Worm (Caenorhabditis elegans) whole organism, mixed stage, embryonic: ENCODE results near the gene ZK177.12.

Experiments
- bed-3 ChIP-seq: fragments of 200-800 bp; sonication (Bioruptor generic); optimal IDR thresholded peaks from 3 replicates; lab custom pipeline; 2018; ENCODE audit warnings: mild to moderate bottlenecking, missing genetic modification characterization, moderate library complexity, missing compliant biosample characterization
- ceh-39 ChIP-seq: fragments of 150-350 bp; optimal IDR thresholded peaks from 2 replicates; lab custom pipeline; 2014; ENCODE audit warnings: missing biosample characterization, missing genetic modification characterization
- ceh-43 ChIP-seq: fragments of 200-800 bp; sonication (Bioruptor generic); optimal IDR thresholded peaks from 2 replicates; lab custom pipeline; 2018; ENCODE audit warnings: mild to moderate bottlenecking, missing genetic modification characterization, moderate library complexity, missing compliant biosample characterization
- ceh-83 ChIP-seq: fragments of 200-800 bp; sonication (Bioruptor generic); optimal IDR thresholded peaks from 2 replicates; lab custom pipeline; 2018; ENCODE audit warnings: mild to moderate bottlenecking, missing genetic modification characterization, missing compliant biosample characterization
- ces-1 ChIP-seq: fragments of 150-350 bp; optimal IDR thresholded peaks from 2 replicates; lab custom pipeline; 2014; ENCODE audit warnings: missing biosample characterization, missing genetic modification reagents, missing genetic modification characterization
- cnd-1 ChIP-seq: fragments of 200-800 bp; sonication (Bioruptor generic); optimal IDR thresholded peaks from 2 replicates; lab custom pipeline; 2018; ENCODE audit warnings: mild to moderate bottlenecking, missing genetic modification characterization, missing compliant biosample characterization
- drap-1 ChIP-seq: fragments of 200-800 bp; sonication (Bioruptor generic); optimal IDR thresholded peaks from 3 replicates; lab custom pipeline; 2018; ENCODE audit warnings: mild to moderate bottlenecking, missing genetic modification characterization, missing compliant biosample characterization
- elt-1 ChIP-seq: sonication (generic microtip); optimal IDR thresholded peaks from 2 replicates; lab custom pipeline; 2017; ENCODE audit warnings: missing genetic modification characterization, mild to moderate bottlenecking, missing compliant biosample characterization, antibody characterized with exemption, moderate library complexity, borderline replicate concordance; ENCODE audit not compliant: insufficient read depth
- elt-3 ChIP-seq: fragments of 150-350 bp; optimal IDR thresholded peaks from 2 replicates; lab custom pipeline; 2014; ENCODE audit warnings: missing biosample characterization, missing genetic modification characterization
- ham-2 ChIP-seq: fragments of 200-800 bp; sonication (Bioruptor generic); optimal IDR thresholded peaks from 2 replicates; lab custom pipeline; 2018; ENCODE audit warnings: mild to moderate bottlenecking, missing genetic modification characterization, missing compliant biosample characterization
- hlh-1 ChIP-seq: fragments of 150-350 bp; optimal IDR thresholded peaks from 2 replicates; lab custom pipeline; 2014; ENCODE audit warnings: missing biosample characterization, missing genetic modification reagents, missing genetic modification characterization
- lin-13 ChIP-seq: fragments of 150-350 bp; optimal IDR thresholded peaks from 2 replicates; lab custom pipeline; 2014; ENCODE audit warnings: missing biosample characterization, missing genetic modification characterization
- lin-32 ChIP-seq: fragments of 200-800 bp; sonication (Bioruptor generic); optimal IDR thresholded peaks from 2 replicates; lab custom pipeline; 2018; ENCODE audit warnings: mild to moderate bottlenecking, missing genetic modification characterization, missing compliant biosample characterization
- mab-5 ChIP-seq: fragments of 150-350 bp; optimal IDR thresholded peaks from 2 replicates; lab custom pipeline; 2014; ENCODE audit warnings: missing biosample characterization, missing genetic modification characterization
- mep-1 ChIP-seq: fragments of 150-350 bp; optimal IDR thresholded peaks from 2 replicates; lab custom pipeline; 2017; ENCODE audit warnings: missing biosample characterization, missing genetic modification reagents, missing genetic modification characterization, inconsistent platforms
- mls-2 ChIP-seq: sonication (generic microtip); optimal IDR thresholded peaks from 2 replicates; lab custom pipeline; 2016; ENCODE audit warnings: mild to moderate bottlenecking, missing genetic modification characterization, moderate library complexity, missing compliant biosample characterization
- nhr-2 ChIP-seq: fragments of 150-350 bp; optimal IDR thresholded peaks from 2 replicates; lab custom pipeline; 2014; ENCODE audit warnings: missing biosample characterization, missing genetic modification characterization
- nhr-237 ChIP-seq: fragments of 150-350 bp; optimal IDR thresholded peaks from 2 replicates; lab custom pipeline; 2014; ENCODE audit warnings: missing biosample characterization, missing genetic modification characterization
- nhr-76 ChIP-seq: sonication (generic microtip); optimal IDR thresholded peaks from 2 replicates; lab custom pipeline; 2017; ENCODE audit warnings: missing biosample characterization, missing genetic modification characterization
- pha-4 ChIP-seq: fragments of 150-350 bp; optimal IDR thresholded peaks from 2 replicates; lab custom pipeline; 2018; ENCODE audit warnings: missing biosample characterization, missing genetic modification reagents, missing genetic modification characterization
- sem-2 ChIP-seq: fragments of 200-800 bp; sonication (Bioruptor generic); optimal IDR thresholded peaks from 2 replicates; lab custom pipeline; 2018; ENCODE audit warnings: mild to moderate bottlenecking, missing genetic modification characterization, missing compliant biosample characterization
- sptf-1 ChIP-seq: sonication (generic microtip); optimal IDR thresholded peaks from 2 replicates; lab custom pipeline; 2017; ENCODE audit warnings: mild to moderate bottlenecking, missing genetic modification characterization, moderate library complexity, missing compliant biosample characterization
- tbx-8 ChIP-seq: fragments of 200-800 bp; sonication (Bioruptor generic); optimal IDR thresholded peaks from 2 replicates; lab custom pipeline; 2018; ENCODE audit warnings: mild to moderate bottlenecking, missing genetic modification characterization, moderate library complexity, missing compliant biosample characterization
- unc-120 ChIP-seq: sonication (generic microtip); optimal IDR thresholded peaks from 2 replicates; lab custom pipeline; 2017; ENCODE audit warnings: missing genetic modification characterization, missing compliant biosample characterization; ENCODE audit not compliant: poor library complexity, severe bottlenecking
- unc-39 ChIP-seq: fragments of 150-350 bp; optimal IDR thresholded peaks from 2 replicates; lab custom pipeline; 2014; ENCODE audit warnings: missing biosample characterization, missing genetic modification characterization
- unc-62 ChIP-seq: fragments of 150-350 bp; optimal IDR thresholded peaks from 2 replicates; lab custom pipeline; 2014; ENCODE audit warnings: missing biosample characterization, missing genetic modification reagents, missing genetic modification characterization
- zip-8 ChIP-seq: fragments of 150-350 bp; optimal IDR thresholded peaks from 2 replicates; lab custom pipeline; 2014; ENCODE audit warnings: missing biosample characterization, missing genetic modification characterization

Gene ZK177.12

DNA sequence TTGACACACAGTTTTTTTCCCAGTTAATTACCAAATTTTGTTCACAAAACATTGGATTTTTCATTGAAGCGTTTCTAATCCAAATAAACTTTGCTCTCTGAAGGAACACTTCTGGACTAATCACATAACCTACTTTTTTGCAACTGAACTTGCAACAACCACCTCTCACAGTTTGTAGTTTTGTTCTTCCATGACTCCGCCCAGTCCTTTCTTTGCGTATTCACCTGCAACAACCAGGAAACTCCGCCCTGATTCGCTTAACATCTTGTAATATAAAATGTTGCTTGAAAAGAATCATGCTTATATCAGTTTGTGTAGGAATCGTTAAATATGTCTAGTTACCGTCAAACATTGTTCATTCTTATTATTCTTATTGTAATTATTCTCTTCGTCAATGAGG, 34.9 kb downstream of the ZK177.12 start, which contains the start of gene ins-11:
Gene ins-11, plus strand, starts transcription at position 301 of the 400 bp plus-strand sequence.
- TF ChIP-seq mab-5 (tag; lab: Kevin White, UChicago) (no peak), nhr-76 (tag; lab: Kevin White, UChicago) (no peak), lin-32 (no peak), nhr-237 (tag; lab: Kevin White, UChicago) (no peak), sem-2 (GFP tag; lab: Kevin White, UChicago) (no peak), drap-1 (GFP tag; lab: Kevin White, UChicago) (no peak), ceh-83 (GFP tag; lab: Kevin White, UChicago) (no peak), bed-3 (GFP tag; lab: Kevin White, UChicago) (no peak), ham-2 (GFP tag; lab: Kevin White, UChicago) (no peak), tbx-8 (GFP tag; lab: Kevin White, UChicago) (no peak), zip-8 (tag; lab: Kevin White, UChicago) (no peak), nhr-2 (tag; lab: Kevin White, UChicago) (no peak)

DNA sequence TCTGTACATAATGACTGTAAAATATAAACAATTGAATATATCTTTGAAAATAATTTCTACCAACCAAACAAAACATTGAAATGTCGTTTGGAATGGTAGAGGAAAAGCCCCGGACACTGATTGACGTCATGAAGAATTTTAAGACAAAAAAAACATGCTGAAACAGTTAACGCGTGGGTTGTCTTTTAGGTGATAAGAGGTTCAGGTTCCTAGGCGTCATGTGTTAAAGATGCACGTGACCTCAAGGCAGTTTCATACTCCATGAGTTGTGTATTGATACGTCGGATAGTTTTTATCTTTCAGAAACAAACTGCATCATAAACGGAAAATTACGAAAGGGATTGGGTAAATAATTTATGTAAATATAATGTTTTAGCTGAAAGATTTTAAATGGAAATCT, 35.6 kb downstream of the ZK177.12 start:
- no peak for TF ChIP-seq mep-1
- no peak for TF ChIP-seq lin-13
- TF ChIP-seq lin-32: no peak
- no peak for TF ChIP-seq nhr-2 (tag; lab: Kevin White, UChicago)
- no peak for TF ChIP-seq cnd-1 (tag; lab: Kevin White, UChicago)

DNA sequence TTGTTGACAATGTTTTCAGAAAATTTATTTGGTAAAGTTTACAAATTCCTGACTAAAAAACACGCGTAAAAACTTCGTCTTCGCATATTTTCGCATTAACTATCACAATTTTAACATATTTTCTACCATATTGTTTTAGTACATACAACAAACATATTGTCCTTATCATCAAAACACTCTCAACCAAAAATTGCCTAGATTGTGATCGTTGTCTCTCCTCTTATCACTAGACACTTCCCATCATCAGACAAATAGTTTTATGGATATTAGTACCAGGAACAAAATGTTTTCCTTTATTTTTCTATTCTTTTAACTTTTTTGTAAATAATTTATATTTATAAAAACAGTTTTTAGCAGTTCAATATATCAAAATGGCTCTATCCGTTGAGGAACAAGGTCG, 39.9 kb downstream of the ZK177.12 start, which contains the start of gene C17C3.3:
Gene C17C3.3, plus strand, starts transcription at position 346 of the 400 bp plus-strand sequence.
- no peak for TF ChIP-seq mep-1
- TF ChIP-seq unc-120 (tag; lab: Kevin White, UChicago): no peak
- no peak for TF ChIP-seq pha-4 (tag; lab: Kevin White, UChicago)
- no peak for TF ChIP-seq unc-62

DNA sequence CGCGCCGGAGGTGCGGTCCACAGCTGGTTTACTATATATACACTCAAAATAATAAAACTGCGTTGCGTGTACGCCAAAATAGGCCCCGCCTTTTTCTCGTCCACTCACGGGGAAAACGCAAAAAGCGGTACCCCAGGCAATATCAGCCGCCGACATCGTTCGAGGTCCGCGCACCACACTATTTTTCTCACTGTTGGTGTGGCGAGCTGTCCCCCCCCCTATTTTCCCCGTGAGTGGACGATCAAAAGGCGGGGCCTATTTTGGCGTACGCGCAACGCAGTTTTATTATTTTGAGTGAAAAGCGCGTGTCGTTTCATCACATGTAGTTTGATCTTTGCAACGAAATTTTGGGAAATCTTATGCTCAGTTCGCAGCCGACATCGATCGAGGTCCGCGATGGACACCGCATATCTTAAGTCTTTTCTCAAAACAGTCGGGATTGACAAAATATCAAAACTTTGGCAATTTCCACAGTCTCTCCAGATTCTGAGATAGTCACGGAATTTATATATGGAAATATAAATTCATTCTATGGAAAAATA, 43.6 kb downstream of the ZK177.12 start:
- TF ChIP-seq ces-1 (GFP tag; lab: Kevin White, UChicago): no peak
- no peak for TF ChIP-seq sptf-1 (tag; lab: Kevin White, UChicago)
- TF ChIP-seq ceh-43 (GFP tag; lab: Kevin White, UChicago): no peak
- TF ChIP-seq lin-13: no peak
- TF ChIP-seq hlh-1 (tag; lab: Kevin White, UChicago): no peak
- TF ChIP-seq unc-39 (tag; lab: Kevin White, UChicago): no peak
- no peak for TF ChIP-seq ceh-39 (tag; lab: Kevin White, UChicago)
- no peak for TF ChIP-seq elt-3
- TF ChIP-seq elt-1 (tag; lab: Kevin White, UChicago): no peak
- TF ChIP-seq bed-3 (GFP tag; lab: Kevin White, UChicago): no peak
- no peak for TF ChIP-seq nhr-2 (tag; lab: Kevin White, UChicago)
- no peak for TF ChIP-seq tbx-8 (GFP tag; lab: Kevin White, UChicago)
- no peak for TF ChIP-seq mls-2 (tag; lab: Kevin White, UChicago)

DNA sequence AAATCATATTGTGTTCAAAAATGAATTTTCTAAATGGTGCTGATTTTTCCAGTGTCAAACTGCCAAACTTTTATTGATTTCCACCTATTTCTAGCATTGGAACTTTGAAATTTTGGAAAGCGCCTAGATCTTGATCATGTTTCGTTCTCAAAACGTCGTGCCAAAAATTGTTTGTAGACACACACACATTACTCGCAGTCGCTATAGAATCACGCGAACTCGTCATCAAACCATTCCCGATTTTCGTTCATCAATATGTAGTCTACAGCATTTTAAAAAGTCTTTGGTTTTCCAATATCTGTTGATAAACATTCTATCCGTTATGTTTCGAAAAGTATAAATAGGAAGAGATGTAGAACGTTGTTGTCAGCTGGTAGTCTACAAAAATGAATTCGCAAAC, 48.8 kb downstream of the ZK177.12 start, which contains the start of the genes C17C3.1 and C17C3.15:
Gene C17C3.1, plus strand, starts transcription at position 301 of the 400 bp plus-strand sequence.
Gene C17C3.15, plus strand, starts transcription at position 383 of the 400 bp plus-strand sequence.
- TF ChIP-seq mab-5 (tag; lab: Kevin White, UChicago): no peak
